Worm (Caenorhabditis elegans) whole organism, early embryonic: Measurements from ENCODE around the gene rnp-9.

Experiments used
- B0310.2 ChIP-seq: sonication (generic microtip); optimal IDR thresholded peaks from 2 replicates; lab custom pipeline; 2016; ENCODE audit warnings: mild to moderate bottlenecking, missing genetic modification characterization, missing compliant biosample characterization
- F13C5.2 ChIP-seq: sonication (generic microtip); optimal IDR thresholded peaks from 2 replicates; lab custom pipeline; 2017; ENCODE audit warnings: mild to moderate bottlenecking, missing genetic modification characterization, inconsistent platforms, missing compliant biosample characterization
- aly-1 ChIP-seq: sonication (generic microtip); optimal IDR thresholded peaks from 2 replicates; lab custom pipeline; 2016; ENCODE audit warnings: missing genetic modification characterization, missing compliant biosample characterization
- ama-1 ChIP-seq: fragments of 150-350 bp; optimal IDR thresholded peaks from 2 replicates; lab custom pipeline; 2014
- ceh-13 ChIP-seq: fragments of 200-800 bp; sonication (Bioruptor generic); optimal IDR thresholded peaks from 2 replicates; lab custom pipeline; 2018; ENCODE audit warnings: mild to moderate bottlenecking, missing genetic modification characterization, missing compliant biosample characterization
- ceh-36 ChIP-seq: sonication (generic microtip); optimal IDR thresholded peaks from 2 replicates; lab custom pipeline; 2016; ENCODE audit warnings: missing genetic modification characterization, inconsistent platforms, missing compliant biosample characterization
- ets-7 ChIP-seq: sonication (generic microtip); optimal IDR thresholded peaks from 2 replicates; lab custom pipeline; 2016; ENCODE audit warnings: missing genotype, missing genetic modification characterization, missing compliant biosample characterization
- flt-1 ChIP-seq: fragments of 200-800 bp; sonication (Bioruptor generic); IDR thresholded peaks from 2 replicates; pipeline ENCODE4 v1.3.6; 2022; ENCODE audit warnings: missing genetic modification characterization, missing compliant biosample characterization
- hmbx-1 ChIP-seq: sonication (generic microtip); optimal IDR thresholded peaks from 2 replicates; lab custom pipeline; 2016; ENCODE audit warnings: mild to moderate bottlenecking, missing genetic modification characterization, missing compliant biosample characterization
- hmg-4 ChIP-seq: fragments of 200-800 bp; sonication (Bioruptor generic); optimal IDR thresholded peaks from 2 replicates; lab custom pipeline; 2018; ENCODE audit warnings: mild to moderate bottlenecking, missing genetic modification characterization, missing compliant biosample characterization
- hnd-1 ChIP-seq: sonication (generic microtip); optimal IDR thresholded peaks from 2 replicates; lab custom pipeline; 2016; ENCODE audit warnings: missing genetic modification characterization, missing compliant biosample characterization
- pes-1 ChIP-seq: fragments of 200-800 bp; sonication (Bioruptor generic); IDR thresholded peaks from 2 replicates; pipeline ENCODE4 v1.3.6; 2022; ENCODE audit warnings: missing genetic modification reagents, missing genetic modification characterization, missing compliant biosample characterization
- scrt-1 ChIP-seq: fragments of 200-800 bp; sonication (Bioruptor generic); IDR thresholded peaks from 2 replicates; pipeline ENCODE4 v1.3.6; 2022; ENCODE audit warnings: missing genetic modification characterization, missing compliant biosample characterization
- sea-1 ChIP-seq: fragments of 200-800 bp; sonication (Bioruptor generic); conservative IDR thresholded peaks from 2 replicates; pipeline ENCODE4 v1.3.6; 2022; ENCODE audit warnings: missing genetic modification characterization, missing compliant biosample characterization
- tbx-11 ChIP-seq: fragments of 200-800 bp; sonication (Bioruptor generic); IDR thresholded peaks from 2 replicates; pipeline ENCODE4 v1.3.6; 2022; ENCODE audit warnings: missing genetic modification characterization, missing compliant biosample characterization
- tbx-37 ChIP-seq: fragments of 200-800 bp; sonication (Bioruptor generic); conservative IDR thresholded peaks from 2 replicates; pipeline ENCODE4 v1.3.6; 2022; ENCODE audit warnings: missing genetic modification reagents, missing genetic modification characterization, missing compliant biosample characterization
- tra-4 ChIP-seq: sonication (generic microtip); optimal IDR thresholded peaks from 2 replicates; lab custom pipeline; 2017; ENCODE audit warnings: missing genetic modification characterization, missing compliant biosample characterization

Gene rnp-9

DNA sequence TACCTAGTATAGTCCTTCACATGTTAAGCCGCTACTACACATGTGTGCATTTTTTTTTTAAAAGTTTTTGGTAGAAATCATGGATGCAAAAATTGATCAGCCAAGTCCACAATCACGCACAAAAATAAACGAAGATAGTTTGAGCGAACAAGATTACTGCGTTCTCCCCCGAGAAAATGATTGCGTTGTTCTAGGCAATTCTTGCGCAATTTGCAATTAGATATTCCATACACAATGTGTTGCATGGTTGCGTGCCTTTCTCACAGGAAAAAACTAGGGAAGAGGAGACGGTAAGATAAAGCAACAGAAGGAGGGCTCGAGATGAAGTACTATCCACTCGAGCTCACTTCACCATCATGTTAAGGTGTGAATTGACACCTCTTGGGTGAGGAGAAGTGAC, 38.9 kb downstream of the rnp-9 start:
- TF ChIP-seq tbx-37 (GFP tag; lab: Robert Waterston, UW) = no peak

- TF ChIP-seq scrt-1 = no peak
- no peak for TF ChIP-seq hmg-4 (GFP tag; lab: Kevin White, UChicago)
- TF ChIP-seq hnd-1 (tag; lab: Kevin White, UChicago) = no peak
- no peak for TF ChIP-seq tbx-37 (GFP tag; lab: Robert Waterston, UW)
- TF ChIP-seq ceh-36 (tag; lab: Kevin White, UChicago) = no peak
- TF ChIP-seq sea-1 (GFP tag; lab: Robert Waterston, UW) = no peak
- TF ChIP-seq ceh-13 (GFP tag; lab: Kevin White, UChicago) = no peak
- no peak for TF ChIP-seq ets-7 (tag; lab: Kevin White, UChicago)
- TF ChIP-seq B0310.2 = no peak
- no peak for TF ChIP-seq aly-1 (tag; lab: Kevin White, UChicago)
- no peak for TF ChIP-seq tbx-11 (GFP tag; lab: Robert Waterston, UW)
- TF ChIP-seq pes-1 (GFP tag; lab: Robert Waterston, UW) = no peak
- TF ChIP-seq ama-1 (lab: Kevin White, UChicago) = no peak
- TF ChIP-seq tra-4 (tag; lab: Kevin White, UChicago) = no peak
- no peak for TF ChIP-seq flt-1 (GFP tag; lab: Robert Waterston, UW)
Measured at ce11 chrX:10208481-10208880, 41.4 kb downstream of the rnp-9 start.

ce11 chrX:10212469-10212868, 45.4 kb downstream of the rnp-9 start, which contains the start of gene F44A6.3:
TSS of gene F44A6.3 (plus strand) at chrX:10212769.
- TF ChIP-seq sea-1 (GFP tag; lab: Robert Waterston, UW) = no peak
- TF ChIP-seq ceh-13 (GFP tag; lab: Kevin White, UChicago) = no peak
- no peak for TF ChIP-seq hmbx-1 (tag; lab: Kevin White, UChicago)
- no peak for TF ChIP-seq tra-4 (tag; lab: Kevin White, UChicago)
- no peak for TF ChIP-seq hnd-1 (tag; lab: Kevin White, UChicago)
- TF ChIP-seq flt-1 (GFP tag; lab: Robert Waterston, UW) = no peak
- TF ChIP-seq pes-1 (GFP tag; lab: Robert Waterston, UW) = no peak
- TF ChIP-seq aly-1 (tag; lab: Kevin White, UChicago) = no peak
- no peak for TF ChIP-seq hmg-4 (GFP tag; lab: Kevin White, UChicago)
- no peak for TF ChIP-seq ama-1 (lab: Kevin White, UChicago)
- no peak for TF ChIP-seq ceh-36 (tag; lab: Kevin White, UChicago)
- no peak for TF ChIP-seq ets-7 (tag; lab: Kevin White, UChicago)
- no peak for TF ChIP-seq F13C5.2
- TF ChIP-seq tbx-11 (GFP tag; lab: Robert Waterston, UW) = no peak
- TF ChIP-seq scrt-1 = no peak
- TF ChIP-seq tbx-37 (GFP tag; lab: Robert Waterston, UW) = no peak
- no peak for TF ChIP-seq B0310.2

DNA sequence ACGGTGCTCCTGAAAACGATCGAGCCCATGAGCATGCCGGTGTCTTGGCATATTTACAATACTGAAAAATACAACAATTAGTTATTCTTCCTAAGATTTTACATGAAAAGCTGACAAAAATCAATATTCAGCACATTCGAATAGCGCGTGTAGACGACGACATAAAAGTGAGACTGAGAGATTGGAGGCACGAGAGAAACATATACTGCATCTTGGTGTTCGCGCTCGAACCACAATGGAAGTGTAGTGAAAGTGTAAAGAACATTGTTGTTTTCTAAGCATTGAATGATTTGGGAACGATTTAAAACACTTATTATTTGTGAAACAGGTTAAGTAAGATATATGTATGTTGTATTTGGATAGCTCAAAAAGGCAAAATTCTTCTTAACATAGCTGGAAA, 48.3 kb downstream of the rnp-9 start, which contains the start of gene F44A6.4:
TSS of gene F44A6.4 (minus strand) at position 67 of the 400 bp plus-strand sequence.
- TF ChIP-seq tra-4 (tag; lab: Kevin White, UChicago) = no peak
- no peak for TF ChIP-seq tbx-11 (GFP tag; lab: Robert Waterston, UW)
- TF ChIP-seq tbx-37 (GFP tag; lab: Robert Waterston, UW) = no peak
- no peak for TF ChIP-seq scrt-1
- no peak for TF ChIP-seq aly-1 (tag; lab: Kevin White, UChicago)
- no peak for TF ChIP-seq F13C5.2

ce11 chrX:10216344-10216743, 49.2 kb downstream of the rnp-9 start:
- no peak for TF ChIP-seq F13C5.2
- no peak for TF ChIP-seq tra-4 (tag; lab: Kevin White, UChicago)
- TF ChIP-seq hmg-4 (GFP tag; lab: Kevin White, UChicago) = no peak
- no peak for TF ChIP-seq scrt-1
- TF ChIP-seq ama-1 (lab: Kevin White, UChicago) = no peak
- TF ChIP-seq sea-1 (GFP tag; lab: Robert Waterston, UW) = no peak
- TF ChIP-seq pes-1 (GFP tag; lab: Robert Waterston, UW) = no peak
- no peak for TF ChIP-seq hnd-1 (tag; lab: Kevin White, UChicago)
- TF ChIP-seq ceh-36 (tag; lab: Kevin White, UChicago) = no peak
- TF ChIP-seq tbx-37 (GFP tag; lab: Robert Waterston, UW) = no peak
- no peak for TF ChIP-seq tbx-11 (GFP tag; lab: Robert Waterston, UW)
- TF ChIP-seq ceh-13 (GFP tag; lab: Kevin White, UChicago) = no peak
- TF ChIP-seq B0310.2 = no peak
- no peak for TF ChIP-seq flt-1 (GFP tag; lab: Robert Waterston, UW)
- TF ChIP-seq aly-1 (tag; lab: Kevin White, UChicago) = no peak
- TF ChIP-seq hmbx-1 (tag; lab: Kevin White, UChicago) = no peak

DNA sequence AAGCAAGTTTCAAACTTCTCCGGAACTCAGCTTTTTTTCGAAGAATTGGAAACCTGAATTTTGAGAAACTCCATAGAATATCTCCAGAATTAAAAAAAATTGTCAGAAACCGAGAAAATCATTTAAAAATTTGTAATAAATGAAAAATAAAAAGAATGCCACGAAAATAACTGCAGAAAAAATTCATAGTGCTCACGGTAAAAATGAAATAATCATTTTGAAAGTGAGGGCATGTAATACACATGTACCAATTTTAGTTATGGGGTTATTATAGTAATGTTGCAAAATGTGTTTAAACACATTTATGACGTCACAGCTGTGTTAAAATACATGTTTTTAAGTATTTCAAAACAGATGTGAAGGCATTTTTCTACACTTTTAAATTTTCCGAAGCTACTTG, 49.8 kb downstream of the rnp-9 start:
- TF ChIP-seq ceh-13 (GFP tag; lab: Kevin White, UChicago) (no peak), ama-1 (lab: Kevin White, UChicago) (no peak), pes-1 (GFP tag; lab: Robert Waterston, UW) (no peak)

- no peak for TF ChIP-seq sea-1 (GFP tag; lab: Robert Waterston, UW)
- TF ChIP-seq pes-1 (GFP tag; lab: Robert Waterston, UW) = no peak
- TF ChIP-seq flt-1 (GFP tag; lab: Robert Waterston, UW) = no peak
- TF ChIP-seq B0310.2 = no peak
- no peak for TF ChIP-seq hmg-4 (GFP tag; lab: Kevin White, UChicago)
- no peak for TF ChIP-seq ceh-36 (tag; lab: Kevin White, UChicago)
- no peak for TF ChIP-seq ceh-13 (GFP tag; lab: Kevin White, UChicago)
- TF ChIP-seq tbx-37 (GFP tag; lab: Robert Waterston, UW) = no peak
- no peak for TF ChIP-seq scrt-1
- TF ChIP-seq ama-1 (lab: Kevin White, UChicago) = no peak
- TF ChIP-seq tra-4 (tag; lab: Kevin White, UChicago) = no peak
- no peak for TF ChIP-seq hmbx-1 (tag; lab: Kevin White, UChicago)
- no peak for TF ChIP-seq tbx-11 (GFP tag; lab: Robert Waterston, UW)
- no peak for TF ChIP-seq ets-7 (tag; lab: Kevin White, UChicago)
Measured at ce11 chrX:10218779-10219178, 51.7 kb downstream of the rnp-9 start, which contains the start of gene F44A6.5. TSS of gene F44A6.5 (minus strand) at chrX:10218929.
